Fruit fly (Drosophila melanogaster) whole organism, embryonic: ENCODE measurements around the gene alpha4GT2.

Experiments
- Bgb ChIP-seq: fragments of 200-800 bp; sonication (Bioruptor generic); IDR thresholded peaks from 2 replicates; pipeline ENCODE4 v1.3.6; 2022; ENCODE audit warnings: missing biosample characterization, missing genetic modification characterization; ENCODE audit not compliant: partially characterized antibody
- CG1233 ChIP-seq: fragments of 200-800 bp; sonication (Bioruptor generic); optimal IDR thresholded peaks from 4 replicates; lab custom pipeline; 2018; ENCODE audit warnings: missing biosample characterization, mild to moderate bottlenecking, missing genetic modification characterization
- CG13296 ChIP-seq: fragments of 200-800 bp; sonication (Bioruptor generic); optimal IDR thresholded peaks from 3 replicates; lab custom pipeline; 2018; ENCODE audit warnings: missing biosample characterization, mild to moderate bottlenecking, missing genetic modification characterization
- CG15269 ChIP-seq: fragments of 200-800 bp; sonication (Bioruptor generic); optimal IDR thresholded peaks from 2 replicates; lab custom pipeline; 2018; ENCODE audit warnings: missing biosample characterization, mild to moderate bottlenecking, missing genetic modification characterization, moderate library complexity
- CG16813 ChIP-seq: fragments of 200-800 bp; sonication (Bioruptor generic); IDR thresholded peaks from 3 replicates; pipeline ENCODE4 v1.3.6; 2022; ENCODE audit warnings: missing biosample characterization, missing genetic modification characterization; ENCODE audit not compliant: partially characterized antibody
- CG16815 ChIP-seq: fragments of 200-800 bp; sonication (Bioruptor generic); optimal IDR thresholded peaks from 3 replicates; lab custom pipeline; 2017; ENCODE audit warnings: missing biosample characterization, mild to moderate bottlenecking, missing genetic modification characterization
- CG18262 ChIP-seq: fragments of 200-800 bp; optimal IDR thresholded peaks from 3 replicates; lab custom pipeline; 2019; ENCODE audit warnings: missing biosample characterization, mild to moderate bottlenecking, missing genetic modification characterization, moderate library complexity
- CG3065 ChIP-seq: fragments of 200-800 bp; sonication (Bioruptor generic); optimal IDR thresholded peaks from 2 replicates; lab custom pipeline; 2016; ENCODE audit warnings: missing biosample characterization, missing genetic modification characterization
- CG32532 ChIP-seq: fragments of 200-800 bp; sonication (Bioruptor generic); IDR thresholded peaks from 2 replicates; pipeline ENCODE4 v1.3.6; 2022; ENCODE audit warnings: missing biosample characterization, missing genetic modification characterization
- CG33557 ChIP-seq: fragments of 200-800 bp; sonication (Bioruptor generic); optimal IDR thresholded peaks from 2 replicates; lab custom pipeline; 2019; ENCODE audit warnings: missing biosample characterization, mild to moderate bottlenecking, missing genetic modification characterization, moderate library complexity
- CG34422 ChIP-seq: fragments of 200-800 bp; sonication (Bioruptor generic); IDR thresholded peaks from 3 replicates; pipeline ENCODE4 v1.3.6; 2022; ENCODE audit warnings: missing biosample characterization, missing genetic modification characterization
- CG4282 ChIP-seq: fragments of 200-800 bp; sonication (Bioruptor generic); optimal IDR thresholded peaks from 2 replicates; lab custom pipeline; 2016; ENCODE audit warnings: missing biosample characterization, missing genetic modification characterization
- CG4424 ChIP-seq: fragments of 200-800 bp; sonication (Bioruptor generic); optimal IDR thresholded peaks from 3 replicates; lab custom pipeline; 2016; ENCODE audit warnings: missing biosample characterization, missing genetic modification characterization
- CG6654 ChIP-seq: fragments of 200-800 bp; sonication (Bioruptor generic); optimal IDR thresholded peaks from 2 replicates; lab custom pipeline; 2017; ENCODE audit warnings: missing biosample characterization, mild to moderate bottlenecking, missing genetic modification characterization
- CG6854 ChIP-seq: fragments of 200-800 bp; sonication (Bioruptor generic); optimal IDR thresholded peaks from 3 replicates; lab custom pipeline; 2017; ENCODE audit warnings: missing biosample characterization, mild to moderate bottlenecking, missing genetic modification characterization
- Dip2 ChIP-seq: fragments of 200-800 bp; sonication (Bioruptor generic); IDR thresholded peaks from 2 replicates; pipeline ENCODE4 v1.3.6; 2022; ENCODE audit warnings: missing biosample characterization, missing genetic modification characterization
- E2f1 ChIP-seq: fragments of 200-800 bp; sonication (Bioruptor generic); IDR thresholded peaks from 2 replicates; pipeline ENCODE4 v1.3.6; 2022; ENCODE audit warnings: missing biosample characterization, missing genetic modification characterization
- Eip74EF ChIP-seq, 2 experiments: fragments of 200-800 bp in 1 of 2; fragments of >200 bp in 1 of 2; sonication (Bioruptor generic) in 1 of 2; optimal IDR thresholded peaks; 2 replicates each; lab custom pipeline; 2017 to 2019; ENCODE audit warnings: missing biosample characterization in 2 of 2, missing genetic modification characterization in 2 of 2, mild to moderate bottlenecking in 1 of 2, moderate library complexity in 1 of 2
- GATAe ChIP-seq: fragments of 200-800 bp; sonication (Bioruptor generic); conservative IDR thresholded peaks from 2 replicates; pipeline ENCODE4 v1.3.6; 2022; ENCODE audit warnings: missing biosample characterization, missing genetic modification characterization
- Hey ChIP-seq: fragments of 200-800 bp; sonication (Bioruptor generic); optimal IDR thresholded peaks from 3 replicates; lab custom pipeline; 2018; ENCODE audit warnings: missing biosample characterization, mild to moderate bottlenecking, missing genetic modification characterization
- Hmx ChIP-seq: fragments of 200-800 bp; sonication (Bioruptor generic); optimal IDR thresholded peaks from 2 replicates; lab custom pipeline; 2016; ENCODE audit warnings: missing biosample characterization, missing genetic modification characterization
- MESR4 ChIP-seq: fragments of 200-800 bp; sonication (Bioruptor generic); optimal IDR thresholded peaks from 2 replicates; lab custom pipeline; 2018; ENCODE audit warnings: missing biosample characterization, mild to moderate bottlenecking, missing genetic modification characterization, moderate library complexity
- Oaz ChIP-seq: fragments of 200-800 bp; sonication (Bioruptor generic); IDR thresholded peaks from 2 replicates; pipeline ENCODE4 v1.3.6; 2022; ENCODE audit warnings: missing biosample characterization, missing genetic modification characterization
- Rfx ChIP-seq: fragments of 200-800 bp; sonication (Bioruptor generic); IDR thresholded peaks from 2 replicates; pipeline ENCODE4 v1.3.6; 2022; ENCODE audit warnings: missing biosample characterization, missing genetic modification characterization
- Sox100B ChIP-seq: fragments of 200-800 bp; sonication (Bioruptor generic); optimal IDR thresholded peaks from 3 replicates; lab custom pipeline; 2018; ENCODE audit warnings: missing biosample characterization, mild to moderate bottlenecking, missing genetic modification characterization
- Sry-β ChIP-seq: fragments of 200-800 bp; sonication (Bioruptor generic); optimal IDR thresholded peaks from 2 replicates; lab custom pipeline; 2018; ENCODE audit warnings: missing biosample characterization, mild to moderate bottlenecking, missing genetic modification characterization, moderate library complexity
- Xrp1 ChIP-seq: fragments of 200-800 bp; sonication (Bioruptor generic); IDR thresholded peaks from 2 replicates; pipeline ENCODE4 v1.3.6; 2022; ENCODE audit warnings: missing biosample characterization, missing genetic modification characterization
- bab2 ChIP-seq: fragments of 200-800 bp; sonication (Bioruptor generic); optimal IDR thresholded peaks from 2 replicates; lab custom pipeline; 2016; ENCODE audit warnings: missing biosample characterization, missing genetic modification characterization
- bowl ChIP-seq: fragments of 200-800 bp; sonication (Bioruptor generic); IDR thresholded peaks from 2 replicates; pipeline ENCODE4 v1.3.6; 2022; ENCODE audit warnings: missing biosample characterization, missing genetic modification characterization
- crc ChIP-seq: fragments of 200-800 bp; sonication (Bioruptor generic); optimal IDR thresholded peaks from 2 replicates; lab custom pipeline; 2016; ENCODE audit warnings: missing biosample characterization, missing genetic modification characterization
- fd64A ChIP-seq: fragments of 200-800 bp; sonication (Bioruptor generic); optimal IDR thresholded peaks from 3 replicates; lab custom pipeline; 2018; ENCODE audit warnings: missing biosample characterization, mild to moderate bottlenecking, missing genetic modification characterization
- insv ChIP-seq, 2 experiments: fragments of 200-800 bp; sonication (Bioruptor generic); optimal IDR thresholded peaks; 3 replicates each; lab custom pipeline; 2016 to 2018; ENCODE audit warnings: missing biosample characterization in 2 of 2, missing genetic modification characterization in 2 of 2
- jigr1 ChIP-seq: fragments of 200-800 bp; sonication (Bioruptor generic); IDR thresholded peaks from 3 replicates; pipeline ENCODE4 v1.3.6; 2022; ENCODE audit warnings: missing biosample characterization, missing genetic modification characterization
- nerfin-2 ChIP-seq: fragments of 200-800 bp; sonication (Bioruptor generic); IDR thresholded peaks from 2 replicates; pipeline ENCODE4 v1.3.6; 2022; ENCODE audit warnings: missing biosample characterization, missing genetic modification characterization; ENCODE audit not compliant: partially characterized antibody
- nom ChIP-seq: fragments of 200-800 bp; sonication (Bioruptor generic); optimal IDR thresholded peaks from 2 replicates; lab custom pipeline; 2017; ENCODE audit warnings: missing biosample characterization, missing genetic modification characterization, mild to moderate bottlenecking, moderate library complexity, missing genetic modification reagents
- org-1 ChIP-seq: fragments of 200-800 bp; sonication (Bioruptor generic); optimal IDR thresholded peaks from 2 replicates; lab custom pipeline; 2017; ENCODE audit warnings: missing biosample characterization, missing genetic modification characterization
- sob ChIP-seq: fragments of 200-800 bp; sonication (Bioruptor generic); IDR thresholded peaks from 2 replicates; pipeline ENCODE4 v1.3.6; 2022; ENCODE audit warnings: missing biosample characterization, missing genetic modification characterization
- stwl ChIP-seq: fragments of 200-800 bp; sonication (Bioruptor generic); optimal IDR thresholded peaks from 3 replicates; lab custom pipeline; 2018; ENCODE audit warnings: missing biosample characterization, mild to moderate bottlenecking, missing genetic modification characterization, moderate library complexity
- toy ChIP-seq: fragments of 200-800 bp; sonication (Bioruptor generic); IDR thresholded peaks from 2 replicates; pipeline ENCODE4 v1.3.6; 2022; ENCODE audit warnings: missing biosample characterization, missing genetic modification characterization
- vfl ChIP-seq: fragments of 200-800 bp; sonication (Bioruptor generic); optimal IDR thresholded peaks from 2 replicates; lab custom pipeline; 2016; ENCODE audit warnings: missing biosample characterization, missing genetic modification characterization

Gene alpha4GT2

dm6 chr3R:25880198-25880970 lies 48.4 kb downstream of the alpha4GT2 start (continued):
- TF ChIP-seq fd64A (GFP tag; lab: Kevin White, UChicago) (no peak), CG3065 (GFP tag; lab: Kevin White, UChicago) (no peak), insv (GFP tag; optimal IDR thresholded peaks at IDR 0.05; lab: Kevin White, UChicago) (no peak), Oaz (GFP tag; lab: Robert Waterston, UW) (no peak), stwl (no peak), CG34422 (GFP tag; lab: Robert Waterston, UW) (no peak), CG13296 (GFP tag; lab: Kevin White, UChicago) (peak; percentile 53), CG15269 (peak; percentile 59), sob (GFP tag; lab: Robert Waterston, UW) (0 out of 2 replicates have a peak, but pooled peaks have one; percentile 29), org-1 (GFP tag; lab: Kevin White, UChicago) (peak; percentile 23), nom (GFP tag; lab: Kevin White, UChicago) (no peak), GATAe (GFP tag; lab: Robert Waterston, UW) (no peak), Bgb (GFP tag; lab: Robert Waterston, UW) (no peak), Sry-β (GFP tag; lab: Kevin White, UChicago) (peak; percentile 87), CG4282 (GFP tag; lab: Kevin White, UChicago) (no peak), MESR4 (GFP tag; lab: Kevin White, UChicago) (no peak), Xrp1 (GFP tag; lab: Robert Waterston, UW) (peak; percentile 67), CG16813 (GFP tag; lab: Robert Waterston, UW) (no peak), CG16815 (peak; percentile 43), Eip74EF (GFP tag; optimal IDR thresholded peaks at IDR 0.05; lab: Kevin White, UChicago) (no peak), Rfx (GFP tag; lab: Robert Waterston, UW) (peak; percentile 26; the same call in 1 of the 2 replicates), jigr1 (GFP tag; lab: Robert Waterston, UW) (no peak), CG6854 (peak; percentile 51), vfl (GFP tag; lab: Kevin White, UChicago) (no peak), nerfin-2 (GFP tag; lab: Robert Waterston, UW) (no peak), CG1233 (peak; percentile 35), Sox100B (GFP tag; lab: Kevin White, UChicago) (peak; percentile 50), CG6654 (GFP tag; lab: Kevin White, UChicago) (peak; percentile 25), CG18262 (peak; percentile 82), bowl (GFP tag; lab: Robert Waterston, UW) (no peak), bab2 (GFP tag; lab: Kevin White, UChicago) (peak; percentile 15), Hey (tag; lab: Kevin White, UChicago) (no peak), Dip2 (GFP tag; lab: Robert Waterston, UW) (no peak), toy (GFP tag; lab: Robert Waterston, UW) (no peak), crc (no peak), Hmx (GFP tag; lab: Kevin White, UChicago) (no peak), CG33557 (GFP tag; lab: Kevin White, UChicago) (peak; percentile 24), CG4424 (GFP tag; lab: Kevin White, UChicago) (peak; percentile 41), CG32532 (GFP tag; lab: Robert Waterston, UW) (0 out of 2 replicates have a peak, but pooled peaks have one; percentile 40), E2f1 (GFP tag; lab: Robert Waterston, UW) (peak; percentile 35; the same call in 1 of the 2 replicates)
